Worm (Caenorhabditis elegans): ENCODE results near the gene T01B7.13.
A peak's percentile ranks its signal among the peaks of the same experiment; 100 is the strongest.

Gene T01B7.13

DNA sequence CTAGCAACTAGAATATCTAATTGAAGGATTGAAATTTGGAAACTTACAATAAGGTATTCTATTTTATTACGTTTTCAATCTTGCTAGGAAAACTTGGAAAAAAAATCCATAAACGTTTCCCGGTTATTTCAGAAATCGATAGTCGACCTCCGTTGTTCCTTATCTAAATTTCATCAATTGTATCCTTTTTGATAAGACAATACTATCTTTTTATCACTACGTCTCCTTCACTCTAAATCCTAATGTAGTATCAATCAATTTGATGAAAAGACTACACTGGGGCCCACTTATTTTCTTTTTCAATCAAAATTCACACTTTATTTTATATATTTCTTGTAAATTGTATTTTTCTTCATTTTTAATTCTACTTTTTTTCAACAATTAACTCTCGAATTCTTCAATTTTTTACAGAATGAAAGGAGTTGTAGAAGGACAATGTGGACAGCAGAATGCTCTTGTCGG is 10.8 kb upstream of the T01B7.13 start, which contains the start of gene prx-5:
TSS of gene prx-5 (plus strand) at position 412 of the 462 bp plus-strand sequence.
- TF ChIP-seq lin-11 (tag; optimal IDR thresholded peaks at IDR 0.05) (no peak), hlh-8 (tag; optimal IDR thresholded peaks at IDR 0.05) (no peak), pat-9 (tag; optimal IDR thresholded peaks at IDR 0.05) (no peak), elt-2 (tag; optimal IDR thresholded peaks at IDR 0.05) (peak; percentile 72), eyg-1 (tag; optimal IDR thresholded peaks at IDR 0.05) (no peak), ceh-2 (tag; optimal IDR thresholded peaks at IDR 0.05) (no peak)

DNA sequence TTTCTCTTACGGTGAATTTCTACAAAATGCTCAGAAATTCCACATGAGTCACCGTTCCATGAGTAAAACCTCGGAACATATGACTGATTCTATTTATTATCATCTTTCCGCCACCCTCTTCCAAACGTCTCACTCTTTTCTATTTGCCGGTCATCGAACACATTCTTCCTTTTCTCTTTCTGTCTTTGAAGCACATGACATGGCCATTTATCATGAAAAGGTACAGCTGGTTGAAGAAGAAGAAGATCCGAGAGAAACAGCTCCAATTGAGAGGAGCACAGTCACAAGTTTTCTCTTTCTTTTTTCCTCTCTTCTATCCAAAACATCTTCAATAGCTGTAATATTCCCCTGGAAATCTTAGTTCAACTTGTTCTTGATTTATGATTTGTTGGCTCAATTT is 8.2 kb upstream of the T01B7.13 start, which contains the start of gene cup-16:
TSS of gene cup-16 (plus strand) at position 132 of the 400 bp plus-strand sequence.
- TF ChIP-seq lim-6 (tag; optimal IDR thresholded peaks at IDR 0.05) (no peak), Y22D7AL.16 (tag; optimal IDR thresholded peaks at IDR 0.05) (no peak), hlh-6 (tag; optimal IDR thresholded peaks at IDR 0.05) (no peak), ceh-19 (GFP tag; optimal IDR thresholded peaks at IDR 0.05) (no peak), ama-1 (optimal IDR thresholded peaks at IDR 0.05) (no peak), elt-2 (tag; optimal IDR thresholded peaks at IDR 0.05) (no peak), ceh-24 (tag; optimal IDR thresholded peaks at IDR 0.05) (no peak), unc-55 (GFP tag; optimal IDR thresholded peaks at IDR 0.05) (no peak), ceh-34 (tag; optimal IDR thresholded peaks at IDR 0.05) (no peak), F13H6.1 (tag; optimal IDR thresholded peaks at IDR 0.05) (no peak), pha-2 (tag; optimal IDR thresholded peaks at IDR 0.05) (no peak)

DNA sequence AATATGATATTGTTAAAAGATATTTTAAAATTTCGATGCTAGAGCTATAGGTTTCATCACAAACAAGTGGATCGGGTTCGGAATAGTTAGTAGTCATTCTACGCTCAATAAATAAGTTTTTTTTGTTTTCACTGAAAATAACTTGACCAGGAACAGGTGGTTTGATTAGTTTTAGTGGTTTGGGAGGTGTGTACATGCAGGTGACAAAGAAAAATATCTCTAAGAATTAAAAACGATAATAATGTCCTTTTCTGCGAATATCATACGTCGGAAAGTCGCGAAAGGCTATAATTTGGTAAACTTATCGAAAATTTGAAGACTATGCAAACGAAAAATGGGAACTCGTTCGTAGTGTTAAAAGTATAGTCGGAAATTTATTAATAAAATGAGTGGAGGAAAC is 4.9 kb upstream of the T01B7.13 start, which contains the start of gene srg-15:
TSS of gene srg-15 (minus strand) at position 101 of the 400 bp plus-strand sequence.
- TF ChIP-seq fkh-6 (tag; optimal IDR thresholded peaks at IDR 0.05) (no peak), ceh-19 (GFP tag; optimal IDR thresholded peaks at IDR 0.05) (no peak), ceh-9 (tag; optimal IDR thresholded peaks at IDR 0.05) (no peak), elt-2 (tag; optimal IDR thresholded peaks at IDR 0.05) (no peak), rnt-1 (tag; optimal IDR thresholded peaks at IDR 0.05) (no peak), ceh-30 (tag; optimal IDR thresholded peaks at IDR 0.05) (no peak), nhr-11 (tag; optimal IDR thresholded peaks at IDR 0.05) (no peak), ceh-14 (tag; optimal IDR thresholded peaks at IDR 0.05) (no peak), pat-9 (tag; optimal IDR thresholded peaks at IDR 0.05) (no peak), gmeb-2 (tag; optimal IDR thresholded peaks at IDR 0.05) (no peak), pax-1 (tag; optimal IDR thresholded peaks at IDR 0.05) (no peak), Y22D7AL.16 (tag; optimal IDR thresholded peaks at IDR 0.05) (no peak), F13H6.1 (tag; optimal IDR thresholded peaks at IDR 0.05) (no peak), ceh-22 (tag; optimal IDR thresholded peaks at IDR 0.05) (no peak), unc-55 (GFP tag; optimal IDR thresholded peaks at IDR 0.05) (no peak), fax-1 (tag; optimal IDR thresholded peaks at IDR 0.05) (no peak), eyg-1 (tag; optimal IDR thresholded peaks at IDR 0.05) (no peak)

DNA sequence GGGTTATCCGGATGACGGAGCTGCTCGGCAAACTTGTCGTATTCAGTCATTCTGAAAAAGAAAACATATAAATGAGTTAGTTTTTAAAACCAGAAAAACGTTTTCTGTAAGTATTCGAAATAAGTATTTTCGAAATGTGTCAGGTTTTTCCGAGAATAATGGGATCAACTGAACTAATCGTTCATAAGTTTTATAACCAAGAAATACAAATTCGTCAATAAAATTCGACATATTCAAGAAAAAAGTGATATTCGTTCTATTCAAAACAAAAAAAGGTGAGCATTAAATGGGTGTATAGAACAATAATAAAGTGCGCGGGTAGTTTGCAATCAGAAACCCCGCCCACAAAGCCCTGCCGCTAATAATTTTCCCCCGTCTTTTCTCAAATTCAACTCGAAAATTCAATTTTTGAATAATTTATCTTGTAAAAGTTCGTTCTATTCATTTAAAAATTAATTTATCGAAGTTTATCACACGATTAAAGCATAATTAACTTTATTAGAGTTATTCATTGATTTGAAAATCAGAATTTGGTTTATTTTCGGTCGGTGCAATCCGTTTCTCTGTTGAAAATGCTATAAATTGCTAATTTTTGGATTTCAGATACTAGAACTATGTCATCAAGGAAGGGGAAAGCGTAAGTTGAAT is 1.2 kb downstream of the T01B7.13 start, which contains the start of the genes cyn-11 and T01B7.5:
TSS of gene cyn-11 (minus strand) at position 51 of the 648 bp plus-strand sequence.
TSS of gene T01B7.5 (plus strand) at position 598 of the 648 bp plus-strand sequence.
- TF ChIP-seq syd-9 (tag; optimal IDR thresholded peaks at IDR 0.05) (no peak), ref-2 (tag; optimal IDR thresholded peaks at IDR 0.05) (no peak), pha-2 (tag; optimal IDR thresholded peaks at IDR 0.05) (no peak), ceh-18 (tag; optimal IDR thresholded peaks at IDR 0.05) (no peak), rnt-1 (tag; optimal IDR thresholded peaks at IDR 0.05) (no peak), pqm-1 (tag; optimal IDR thresholded peaks at IDR 0.05) (no peak), unc-42 (tag; optimal IDR thresholded peaks at IDR 0.05) (peak; percentile 73), fax-1 (tag; optimal IDR thresholded peaks at IDR 0.05) (no peak), fkh-10 (GFP tag; optimal IDR thresholded peaks at IDR 0.05) (no peak), eyg-1 (tag; optimal IDR thresholded peaks at IDR 0.05) (peak; percentile 46), ceh-2 (tag; optimal IDR thresholded peaks at IDR 0.05) (peak; percentile 22), ttx-3 (tag; optimal IDR thresholded peaks at IDR 0.05) (peak; percentile 25), tbx-7 (tag; optimal IDR thresholded peaks at IDR 0.05) (no peak), pros-1 (tag; optimal IDR thresholded peaks at IDR 0.05) (no peak), ets-4 (tag; optimal IDR thresholded peaks at IDR 0.05) (no peak), nfya-1 (tag; optimal IDR thresholded peaks at IDR 0.05) (peak; percentile 27), unc-86 (tag; optimal IDR thresholded peaks at IDR 0.05) (peak; percentile 41), ceh-48 (tag; optimal IDR thresholded peaks at IDR 0.05) (no peak), ceh-31 (tag; optimal IDR thresholded peaks at IDR 0.05) (peak; percentile 18), K09A11.1 (tag; optimal IDR thresholded peaks at IDR 0.05; ENCODE audit: insufficient read depth) (peak; percentile 70), dmd-4 (tag; optimal IDR thresholded peaks at IDR 0.05; ENCODE audit: borderline replicate concordance) (no peak), lim-6 (tag; optimal IDR thresholded peaks at IDR 0.05) (no peak), npax-4 (tag; optimal IDR thresholded peaks at IDR 0.05) (no peak), fkh-6 (tag; optimal IDR thresholded peaks at IDR 0.05) (no peak), nhr-11 (tag; optimal IDR thresholded peaks at IDR 0.05) (no peak), tbx-2 (tag; optimal IDR thresholded peaks at IDR 0.05) (peak; percentile 45), ceh-34 (tag; optimal IDR thresholded peaks at IDR 0.05) (peak; percentile 6), elt-2 (tag; optimal IDR thresholded peaks at IDR 0.05) (peak; percentile 63), C38D4.7 (GFP tag; optimal IDR thresholded peaks at IDR 0.05) (no peak)

Data from whole organism, late embryonic.